Worm (Caenorhabditis elegans) whole organism, early embryonic: ENCODE data around the gene ciao-2B.

ENCODE experiments used
- ama-1 ChIP-seq: fragments of 150-350 bp; optimal IDR thresholded peaks from 2 replicates; lab custom pipeline; 2014
- pes-1 ChIP-seq: fragments of 200-800 bp; sonication (Bioruptor generic); IDR thresholded peaks from 2 replicates; pipeline ENCODE4 v1.3.6; 2022; ENCODE audit warnings: missing genetic modification reagents, missing genetic modification characterization, missing compliant biosample characterization
- scrt-1 ChIP-seq: fragments of 200-800 bp; sonication (Bioruptor generic); IDR thresholded peaks from 2 replicates; pipeline ENCODE4 v1.3.6; 2022; ENCODE audit warnings: missing genetic modification characterization, missing compliant biosample characterization
- tbx-11 ChIP-seq: fragments of 200-800 bp; sonication (Bioruptor generic); IDR thresholded peaks from 2 replicates; pipeline ENCODE4 v1.3.6; 2022; ENCODE audit warnings: missing genetic modification characterization, missing compliant biosample characterization

DNA sequence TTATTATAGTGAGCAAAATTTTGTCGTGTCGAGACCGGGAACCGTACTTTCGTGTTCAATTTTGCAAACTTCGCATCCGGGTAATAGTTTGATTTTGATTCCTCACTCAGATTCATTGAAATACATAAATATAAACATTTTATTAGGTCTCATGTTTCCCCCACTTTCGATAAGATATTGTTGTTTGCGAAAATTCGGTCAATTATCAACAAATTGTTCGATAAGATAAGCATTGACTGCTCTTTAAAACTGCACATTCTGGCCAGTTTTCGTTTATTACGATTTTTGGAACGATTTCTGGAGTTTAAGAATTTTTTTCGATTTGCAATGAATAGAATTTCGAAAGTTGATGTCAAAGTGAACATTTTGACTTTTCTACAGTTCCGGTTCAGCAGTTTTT lies 50.7 kb downstream of the ciao-2B start:
- no peak for TF ChIP-seq pes-1
- TF ChIP-seq ama-1 (lab: Kevin White, UChicago): no peak
- no peak for TF ChIP-seq tbx-11 (GFP tag; lab: Robert Waterston, UW)
- no peak for TF ChIP-seq scrt-1 (GFP tag; lab: Robert Waterston, UW)
